Worm (Caenorhabditis elegans) whole organism, mixed stage, embryonic: ENCODE results near the gene F54H5.2.

Source experiments
- M03D4.4 ChIP-seq: sonication (generic microtip); optimal IDR thresholded peaks from 2 replicates; lab custom pipeline; 2017; ENCODE audit warnings: mild to moderate bottlenecking, missing genetic modification characterization, missing compliant biosample characterization
- bed-3 ChIP-seq: fragments of 200-800 bp; sonication (Bioruptor generic); optimal IDR thresholded peaks from 3 replicates; lab custom pipeline; 2018; ENCODE audit warnings: mild to moderate bottlenecking, missing genetic modification characterization, moderate library complexity, missing compliant biosample characterization
- blmp-1 ChIP-seq: fragments of 150-350 bp; optimal IDR thresholded peaks from 2 replicates; lab custom pipeline; 2014; ENCODE audit warnings: missing biosample characterization, missing genetic modification characterization
- ceh-39 ChIP-seq: fragments of 150-350 bp; optimal IDR thresholded peaks from 2 replicates; lab custom pipeline; 2014; ENCODE audit warnings: missing biosample characterization, missing genetic modification characterization
- ceh-43 ChIP-seq: fragments of 200-800 bp; sonication (Bioruptor generic); optimal IDR thresholded peaks from 2 replicates; lab custom pipeline; 2018; ENCODE audit warnings: mild to moderate bottlenecking, missing genetic modification characterization, moderate library complexity, missing compliant biosample characterization
- ceh-83 ChIP-seq: fragments of 200-800 bp; sonication (Bioruptor generic); optimal IDR thresholded peaks from 2 replicates; lab custom pipeline; 2018; ENCODE audit warnings: mild to moderate bottlenecking, missing genetic modification characterization, missing compliant biosample characterization
- ces-1 ChIP-seq: fragments of 150-350 bp; optimal IDR thresholded peaks from 2 replicates; lab custom pipeline; 2014; ENCODE audit warnings: missing biosample characterization, missing genetic modification reagents, missing genetic modification characterization
- cnd-1 ChIP-seq: fragments of 200-800 bp; sonication (Bioruptor generic); optimal IDR thresholded peaks from 2 replicates; lab custom pipeline; 2018; ENCODE audit warnings: mild to moderate bottlenecking, missing genetic modification characterization, missing compliant biosample characterization
- drap-1 ChIP-seq: fragments of 200-800 bp; sonication (Bioruptor generic); optimal IDR thresholded peaks from 3 replicates; lab custom pipeline; 2018; ENCODE audit warnings: mild to moderate bottlenecking, missing genetic modification characterization, missing compliant biosample characterization
- elt-1 ChIP-seq: sonication (generic microtip); optimal IDR thresholded peaks from 2 replicates; lab custom pipeline; 2017; ENCODE audit warnings: missing genetic modification characterization, mild to moderate bottlenecking, missing compliant biosample characterization, antibody characterized with exemption, moderate library complexity, borderline replicate concordance; ENCODE audit not compliant: insufficient read depth
- elt-3 ChIP-seq: fragments of 150-350 bp; optimal IDR thresholded peaks from 2 replicates; lab custom pipeline; 2014; ENCODE audit warnings: missing biosample characterization, missing genetic modification characterization
- flh-1 ChIP-seq: fragments of 200-800 bp; sonication (Bioruptor generic); optimal IDR thresholded peaks from 2 replicates; lab custom pipeline; 2018; ENCODE audit warnings: mild to moderate bottlenecking, missing genetic modification characterization, moderate library complexity, missing compliant biosample characterization
- ham-2 ChIP-seq: fragments of 200-800 bp; sonication (Bioruptor generic); optimal IDR thresholded peaks from 2 replicates; lab custom pipeline; 2018; ENCODE audit warnings: mild to moderate bottlenecking, missing genetic modification characterization, missing compliant biosample characterization
- hlh-1 ChIP-seq: fragments of 150-350 bp; optimal IDR thresholded peaks from 2 replicates; lab custom pipeline; 2014; ENCODE audit warnings: missing biosample characterization, missing genetic modification reagents, missing genetic modification characterization
- lin-13 ChIP-seq: fragments of 150-350 bp; optimal IDR thresholded peaks from 2 replicates; lab custom pipeline; 2014; ENCODE audit warnings: missing biosample characterization, missing genetic modification characterization
- lin-32 ChIP-seq: fragments of 200-800 bp; sonication (Bioruptor generic); optimal IDR thresholded peaks from 2 replicates; lab custom pipeline; 2018; ENCODE audit warnings: mild to moderate bottlenecking, missing genetic modification characterization, missing compliant biosample characterization
- lsy-2 ChIP-seq: fragments of 150-350 bp; optimal IDR thresholded peaks from 2 replicates; lab custom pipeline; 2014; ENCODE audit warnings: missing biosample characterization, missing genetic modification characterization
- mab-5 ChIP-seq: fragments of 150-350 bp; optimal IDR thresholded peaks from 2 replicates; lab custom pipeline; 2014; ENCODE audit warnings: missing biosample characterization, missing genetic modification characterization
- mep-1 ChIP-seq: fragments of 150-350 bp; optimal IDR thresholded peaks from 2 replicates; lab custom pipeline; 2017; ENCODE audit warnings: missing biosample characterization, missing genetic modification reagents, missing genetic modification characterization, inconsistent platforms
- mls-2 ChIP-seq: sonication (generic microtip); optimal IDR thresholded peaks from 2 replicates; lab custom pipeline; 2016; ENCODE audit warnings: mild to moderate bottlenecking, missing genetic modification characterization, moderate library complexity, missing compliant biosample characterization
- nhr-12 ChIP-seq: fragments of 150-350 bp; optimal IDR thresholded peaks from 2 replicates; lab custom pipeline; 2014; ENCODE audit warnings: missing biosample characterization, missing genetic modification characterization
- nhr-2 ChIP-seq: fragments of 150-350 bp; optimal IDR thresholded peaks from 2 replicates; lab custom pipeline; 2014; ENCODE audit warnings: missing biosample characterization, missing genetic modification characterization
- nhr-237 ChIP-seq: fragments of 150-350 bp; optimal IDR thresholded peaks from 2 replicates; lab custom pipeline; 2014; ENCODE audit warnings: missing biosample characterization, missing genetic modification characterization
- nhr-28 ChIP-seq: fragments of 150-350 bp; optimal IDR thresholded peaks from 2 replicates; lab custom pipeline; 2014; ENCODE audit warnings: missing biosample characterization, missing genetic modification characterization
- nhr-76 ChIP-seq: sonication (generic microtip); optimal IDR thresholded peaks from 2 replicates; lab custom pipeline; 2017; ENCODE audit warnings: missing biosample characterization, missing genetic modification characterization
- pha-4 ChIP-seq: fragments of 150-350 bp; optimal IDR thresholded peaks from 2 replicates; lab custom pipeline; 2018; ENCODE audit warnings: missing biosample characterization, missing genetic modification reagents, missing genetic modification characterization
- sem-2 ChIP-seq: fragments of 200-800 bp; sonication (Bioruptor generic); optimal IDR thresholded peaks from 2 replicates; lab custom pipeline; 2018; ENCODE audit warnings: mild to moderate bottlenecking, missing genetic modification characterization, missing compliant biosample characterization
- snpc-4 ChIP-seq: fragments of 150-350 bp; optimal IDR thresholded peaks from 2 replicates; lab custom pipeline; 2014; ENCODE audit warnings: missing biosample characterization, missing genetic modification characterization
- sptf-1 ChIP-seq: sonication (generic microtip); optimal IDR thresholded peaks from 2 replicates; lab custom pipeline; 2017; ENCODE audit warnings: mild to moderate bottlenecking, missing genetic modification characterization, moderate library complexity, missing compliant biosample characterization
- tbx-8 ChIP-seq: fragments of 200-800 bp; sonication (Bioruptor generic); optimal IDR thresholded peaks from 2 replicates; lab custom pipeline; 2018; ENCODE audit warnings: mild to moderate bottlenecking, missing genetic modification characterization, moderate library complexity, missing compliant biosample characterization
- unc-120 ChIP-seq: sonication (generic microtip); optimal IDR thresholded peaks from 2 replicates; lab custom pipeline; 2017; ENCODE audit warnings: missing genetic modification characterization, missing compliant biosample characterization; ENCODE audit not compliant: poor library complexity, severe bottlenecking
- unc-39 ChIP-seq: fragments of 150-350 bp; optimal IDR thresholded peaks from 2 replicates; lab custom pipeline; 2014; ENCODE audit warnings: missing biosample characterization, missing genetic modification characterization
- unc-62 ChIP-seq: fragments of 150-350 bp; optimal IDR thresholded peaks from 2 replicates; lab custom pipeline; 2014; ENCODE audit warnings: missing biosample characterization, missing genetic modification reagents, missing genetic modification characterization
- zip-8 ChIP-seq: fragments of 150-350 bp; optimal IDR thresholded peaks from 2 replicates; lab custom pipeline; 2014; ENCODE audit warnings: missing biosample characterization, missing genetic modification characterization
- ztf-11 ChIP-seq: fragments of 150-350 bp; optimal IDR thresholded peaks from 2 replicates; lab custom pipeline; 2014; ENCODE audit warnings: missing biosample characterization, missing genetic modification characterization

The F54H5.2 gene

DNA sequence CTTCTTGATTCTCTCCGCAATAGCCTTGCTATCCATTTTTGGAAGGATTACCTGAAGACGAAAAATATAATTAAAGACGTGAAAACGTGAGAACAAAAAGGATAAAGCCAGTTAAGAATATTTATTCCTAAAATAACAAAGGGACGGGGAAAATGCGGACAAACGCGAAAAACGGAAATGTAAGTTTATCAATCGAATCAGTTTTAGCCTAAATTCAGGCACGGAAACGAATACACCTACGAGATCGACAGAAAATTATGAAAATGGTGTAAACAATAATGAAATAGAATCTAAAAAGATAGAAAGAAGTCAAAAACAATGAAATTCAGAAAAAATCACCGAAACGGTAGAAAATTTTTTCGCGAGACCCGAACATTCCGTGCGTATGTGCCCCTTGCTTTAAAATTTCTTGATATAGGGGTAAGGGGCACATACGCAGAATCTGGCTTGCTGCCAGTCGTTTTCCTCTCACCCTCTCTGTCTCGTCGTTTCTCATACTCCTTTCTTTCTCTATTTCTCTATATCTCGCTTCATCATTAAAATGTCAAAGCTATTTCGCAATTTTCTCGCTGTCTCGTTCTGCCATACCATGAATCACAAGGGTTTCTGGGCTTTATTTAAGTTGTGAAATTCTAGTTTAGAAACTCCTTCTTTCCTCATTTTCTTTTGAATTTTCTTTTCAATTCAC is 38.5 kb upstream of the F54H5.2 start, which contains the start of gene icd-1:
Gene icd-1 (minus strand): TSS at position 51 of the 688 bp plus-strand sequence.
- TF ChIP-seq unc-120 (tag; lab: Kevin White, UChicago) (peak; percentile 99), bed-3 (no peak), mls-2 (peak; percentile 63), lin-13 (tag; lab: Kevin White, UChicago) (peak; percentile 88), unc-62 (GFP tag; lab: Kevin White, UChicago) (peak; percentile 96), ces-1 (peak; percentile 94), blmp-1 (tag; lab: Kevin White, UChicago) (no peak), pha-4 (peak; percentile 71), hlh-1 (tag; lab: Kevin White, UChicago) (peak; percentile 56), nhr-237 (tag; lab: Kevin White, UChicago) (peak; percentile 93), nhr-28 (no peak), mab-5 (tag; lab: Kevin White, UChicago) (peak; percentile 34), ceh-39 (peak; percentile 71), cnd-1 (tag; lab: Kevin White, UChicago) (peak; percentile 31), lin-32 (no peak), unc-39 (no peak), sptf-1 (tag; lab: Kevin White, UChicago) (peak; percentile 71), ham-2 (GFP tag; lab: Kevin White, UChicago) (peak; percentile 89), tbx-8 (GFP tag; lab: Kevin White, UChicago) (no peak), nhr-76 (no peak), zip-8 (no peak), elt-3 (tag; lab: Kevin White, UChicago) (peak; percentile 91), M03D4.4 (tag; lab: Kevin White, UChicago) (peak; percentile 63), sem-2 (GFP tag; lab: Kevin White, UChicago) (no peak), ceh-83 (GFP tag; lab: Kevin White, UChicago) (peak; percentile 58), ceh-43 (no peak), snpc-4 (tag; lab: Kevin White, UChicago) (no peak), lsy-2 (tag; lab: Kevin White, UChicago) (peak; percentile 84), elt-1 (tag; lab: Kevin White, UChicago) (no peak), nhr-12 (tag; lab: Kevin White, UChicago) (no peak), nhr-2 (tag; lab: Kevin White, UChicago) (peak; percentile 15), drap-1 (GFP tag; lab: Kevin White, UChicago) (no peak), flh-1 (no peak), mep-1 (tag; lab: Kevin White, UChicago) (peak; percentile 93), ztf-11 (tag; lab: Kevin White, UChicago) (peak; percentile 67)

DNA sequence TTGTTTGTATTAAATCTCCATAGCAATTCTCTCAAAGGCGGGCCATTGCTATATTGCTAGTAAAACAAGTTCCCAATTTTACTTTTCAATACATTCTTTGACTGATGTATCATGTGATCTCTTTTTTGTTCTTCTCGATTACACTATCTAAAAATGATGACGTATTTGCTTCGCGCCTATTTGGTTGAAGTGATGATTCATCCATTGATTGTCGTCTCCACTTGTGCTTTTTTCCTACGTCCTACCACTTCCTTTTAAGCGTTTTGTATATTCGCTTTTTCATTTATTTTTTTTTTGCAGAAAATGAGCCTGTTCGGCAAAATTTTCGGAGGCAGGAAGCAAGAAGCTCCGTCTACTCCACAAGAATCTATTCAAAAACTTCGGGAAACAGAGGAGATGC is 37.9 kb upstream of the F54H5.2 start, which contains the start of gene vps-32.1:
Gene vps-32.1 (plus strand): TSS at position 301 of the 400 bp plus-strand sequence.
- TF ChIP-seq drap-1 (GFP tag; lab: Kevin White, UChicago) (no peak), sem-2 (GFP tag; lab: Kevin White, UChicago) (no peak), tbx-8 (GFP tag; lab: Kevin White, UChicago) (no peak), unc-120 (tag; lab: Kevin White, UChicago) (no peak), M03D4.4 (tag; lab: Kevin White, UChicago) (no peak), mab-5 (tag; lab: Kevin White, UChicago) (no peak), unc-62 (GFP tag; lab: Kevin White, UChicago) (no peak), mls-2 (no peak)

- TF ChIP-seq elt-1 (tag; lab: Kevin White, UChicago) (no peak), flh-1 (no peak), cnd-1 (tag; lab: Kevin White, UChicago) (no peak), nhr-237 (tag; lab: Kevin White, UChicago) (no peak), unc-62 (GFP tag; lab: Kevin White, UChicago) (no peak), unc-120 (tag; lab: Kevin White, UChicago) (no peak), ces-1 (no peak), pha-4 (no peak), hlh-1 (tag; lab: Kevin White, UChicago) (no peak), mab-5 (tag; lab: Kevin White, UChicago) (no peak), lin-13 (tag; lab: Kevin White, UChicago) (no peak), mep-1 (tag; lab: Kevin White, UChicago) (no peak), nhr-2 (tag; lab: Kevin White, UChicago) (no peak), ceh-39 (no peak), unc-39 (no peak), lsy-2 (tag; lab: Kevin White, UChicago) (no peak), ztf-11 (tag; lab: Kevin White, UChicago) (no peak)
Observed at ce11 chrII:6591000-6591399, 36.3 kb upstream of the F54H5.2 start.
